Fruit fly (Drosophila melanogaster) whole organism, embryonic: Measurements from ENCODE around the gene SCCRO.
A peak's percentile ranks its signal among the peaks of the same experiment; 100 is the strongest.

Source experiments
- CG10147 ChIP-seq: fragments of 200-800 bp; sonication (Bioruptor generic); optimal IDR thresholded peaks from 2 replicates; lab custom pipeline; 2019; ENCODE audit warnings: missing biosample characterization, mild to moderate bottlenecking, missing genetic modification characterization, moderate library complexity
- CG11696 ChIP-seq: fragments of 200-800 bp; sonication (Bioruptor generic); IDR thresholded peaks from 2 replicates; pipeline ENCODE4 v1.3.6; 2022; ENCODE audit warnings: missing biosample characterization, missing genetic modification characterization
- CG12659 ChIP-seq: fragments of 200-800 bp; sonication (Bioruptor generic); optimal IDR thresholded peaks from 3 replicates; lab custom pipeline; 2017; ENCODE audit warnings: mild to moderate bottlenecking, missing biosample characterization, missing genetic modification reagents, missing genetic modification characterization
- CG15601 ChIP-seq: fragments of 200-800 bp; sonication (Bioruptor generic); optimal IDR thresholded peaks from 3 replicates; lab custom pipeline; 2019; ENCODE audit warnings: missing biosample characterization, mild to moderate bottlenecking, missing genetic modification characterization, moderate library complexity
- CG17568 ChIP-seq: fragments of 200-800 bp; sonication (Bioruptor generic); optimal IDR thresholded peaks from 2 replicates; lab custom pipeline; 2018; ENCODE audit warnings: missing biosample characterization, mild to moderate bottlenecking, missing genetic modification characterization, moderate library complexity
- CG2116 ChIP-seq: fragments of 200-800 bp; sonication (Bioruptor generic); optimal IDR thresholded peaks from 3 replicates; lab custom pipeline; 2018; ENCODE audit warnings: missing biosample characterization, mild to moderate bottlenecking, missing genetic modification characterization
- CG2712 ChIP-seq: fragments of 200-800 bp; optimal IDR thresholded peaks from 3 replicates; lab custom pipeline; 2019; ENCODE audit warnings: missing biosample characterization, mild to moderate bottlenecking, missing genetic modification characterization, moderate library complexity
- CG30020 ChIP-seq: fragments of 200-800 bp; optimal IDR thresholded peaks from 2 replicates; lab custom pipeline; 2019; ENCODE audit warnings: missing biosample characterization, mild to moderate bottlenecking, missing genetic modification characterization, moderate library complexity
- CG3838 ChIP-seq: fragments of 200-800 bp; sonication (Bioruptor generic); optimal IDR thresholded peaks from 3 replicates; lab custom pipeline; 2016; ENCODE audit warnings: missing biosample characterization, missing genetic modification characterization
- CG7963 ChIP-seq: fragments of 200-800 bp; sonication (Bioruptor generic); IDR thresholded peaks from 3 replicates; pipeline ENCODE4 v1.3.6; 2022; ENCODE audit warnings: missing biosample characterization, missing genetic modification characterization; ENCODE audit not compliant: partially characterized antibody
- CG8924 ChIP-seq: fragments of 200-800 bp; optimal IDR thresholded peaks from 3 replicates; lab custom pipeline; 2019; ENCODE audit warnings: missing biosample characterization, mild to moderate bottlenecking, missing genetic modification characterization, moderate library complexity
- Dll ChIP-seq: fragments of 200-800 bp; sonication (Bioruptor generic); IDR thresholded peaks from 4 replicates; pipeline ENCODE4 v1.3.6; 2022; ENCODE audit warnings: missing biosample characterization, missing genetic modification characterization; ENCODE audit not compliant: partially characterized antibody
- Dref ChIP-seq: fragments of 200-800 bp; sonication (Bioruptor generic); IDR thresholded peaks from 2 replicates; pipeline ENCODE4 v1.3.6; 2022; ENCODE audit warnings: missing biosample characterization, missing genetic modification characterization
- Ets97D ChIP-seq: fragments of 200-800 bp; sonication (Bioruptor generic); optimal IDR thresholded peaks from 3 replicates; lab custom pipeline; 2016; ENCODE audit warnings: missing biosample characterization, missing genetic modification characterization
- Fer1 ChIP-seq: fragments of 200-800 bp; sonication (Bioruptor generic); optimal IDR thresholded peaks from 2 replicates; lab custom pipeline; 2017; ENCODE audit warnings: missing biosample characterization, mild to moderate bottlenecking, missing genetic modification characterization
- HmgZ ChIP-seq: fragments of 200-800 bp; sonication (Bioruptor generic); optimal IDR thresholded peaks from 2 replicates; lab custom pipeline; 2018; ENCODE audit warnings: missing biosample characterization, mild to moderate bottlenecking, missing genetic modification characterization
- Lhr ChIP-seq: fragments of 200-800 bp; sonication (Bioruptor generic); optimal IDR thresholded peaks from 3 replicates; lab custom pipeline; 2017; ENCODE audit warnings: mild to moderate bottlenecking, missing biosample characterization, missing genetic modification reagents, missing genetic modification characterization
- MESR4 ChIP-seq: fragments of 200-800 bp; sonication (Bioruptor generic); optimal IDR thresholded peaks from 2 replicates; lab custom pipeline; 2018; ENCODE audit warnings: missing biosample characterization, mild to moderate bottlenecking, missing genetic modification characterization, moderate library complexity
- Mad ChIP-seq: fragments of 200-800 bp; sonication (Bioruptor generic); optimal IDR thresholded peaks from 2 replicates; lab custom pipeline; 2016; ENCODE audit warnings: missing biosample characterization, missing genetic modification characterization
- Neu2 ChIP-seq: fragments of 200-800 bp; sonication (Bioruptor generic); optimal IDR thresholded peaks from 3 replicates; lab custom pipeline; 2016; ENCODE audit warnings: missing biosample characterization, missing genetic modification characterization, borderline replicate concordance
- Nf-YC ChIP-seq: fragments of 200-800 bp; optimal IDR thresholded peaks from 3 replicates; lab custom pipeline; 2019; ENCODE audit warnings: missing biosample characterization, mild to moderate bottlenecking, missing genetic modification characterization, moderate library complexity
- NfI ChIP-seq: fragments of 200-800 bp; sonication (Bioruptor generic); optimal IDR thresholded peaks from 3 replicates; lab custom pipeline; 2018; ENCODE audit warnings: missing biosample characterization, mild to moderate bottlenecking, missing genetic modification characterization, moderate library complexity
- Opbp ChIP-seq: fragments of 200-800 bp; sonication (Bioruptor generic); IDR thresholded peaks from 3 replicates; pipeline ENCODE4 v1.3.6; 2022; ENCODE audit warnings: missing biosample characterization, missing genetic modification characterization; ENCODE audit not compliant: partially characterized antibody
- Scr ChIP-seq: fragments of 200-800 bp; sonication (Bioruptor generic); IDR thresholded peaks from 2 replicates; pipeline ENCODE4 v1.3.6; 2022; ENCODE audit warnings: missing biosample characterization, missing genetic modification characterization; ENCODE audit not compliant: partially characterized antibody
- Sox100B ChIP-seq: fragments of 200-800 bp; sonication (Bioruptor generic); optimal IDR thresholded peaks from 3 replicates; lab custom pipeline; 2018; ENCODE audit warnings: missing biosample characterization, mild to moderate bottlenecking, missing genetic modification characterization
- Sry-δ ChIP-seq: fragments of 200-800 bp; sonication (Bioruptor generic); optimal IDR thresholded peaks from 2 replicates; lab custom pipeline; 2016; ENCODE audit warnings: missing biosample characterization, missing genetic modification characterization
- bcd ChIP-seq: fragments of 200-800 bp; sonication (Bioruptor generic); optimal IDR thresholded peaks from 2 replicates; lab custom pipeline; 2017; ENCODE audit warnings: missing biosample characterization, mild to moderate bottlenecking, missing genetic modification characterization
- chinmo ChIP-seq: fragments of 200-800 bp; sonication (Bioruptor generic); IDR thresholded peaks from 4 replicates; pipeline ENCODE4 v1.3.6; 2022; ENCODE audit warnings: missing biosample characterization, missing genetic modification characterization; ENCODE audit not compliant: partially characterized antibody
- crp ChIP-seq, 2 experiments: fragments of 200-800 bp; sonication (Bioruptor generic); optimal IDR thresholded peaks; 2 replicates in 1 of 2; 3 replicates in 1 of 2; lab custom pipeline; 2017; ENCODE audit warnings: missing biosample characterization in 2 of 2, missing genetic modification characterization in 2 of 2, mild to moderate bottlenecking in 1 of 2, moderate library complexity in 1 of 2
- exex ChIP-seq: fragments of 200-800 bp; sonication (Bioruptor generic); optimal IDR thresholded peaks from 4 replicates; lab custom pipeline; 2018; ENCODE audit warnings: missing biosample characterization, mild to moderate bottlenecking, missing genetic modification characterization, moderate library complexity
- fd102C ChIP-seq: fragments of 200-800 bp; sonication (Bioruptor generic); optimal IDR thresholded peaks from 2 replicates; lab custom pipeline; 2018; ENCODE audit warnings: missing biosample characterization, mild to moderate bottlenecking, missing genetic modification characterization, moderate library complexity
- gfzf ChIP-seq: fragments of 200-800 bp; sonication (Bioruptor generic); optimal IDR thresholded peaks from 2 replicates; lab custom pipeline; 2016; ENCODE audit warnings: missing biosample characterization, mild to moderate bottlenecking, missing genetic modification characterization, moderate library complexity
- hbn ChIP-seq: fragments of 200-800 bp; sonication (Bioruptor generic); IDR thresholded peaks from 2 replicates; pipeline ENCODE4 v1.3.6; 2022; ENCODE audit warnings: missing biosample characterization, missing genetic modification characterization; ENCODE audit not compliant: partially characterized antibody
- hkb ChIP-seq, 2 experiments: fragments of 200-800 bp in 1 of 2; fragments of >200 bp in 1 of 2; sonication (Bioruptor generic) in 1 of 2; IDR thresholded peaks in 1 of 2; optimal IDR thresholded peaks in 1 of 2; 2 replicates each; pipeline versions ENCODE4 v1.3.6 to Lab custom; 2017 to 2022; ENCODE audit warnings: missing biosample characterization in 1 of 2, missing genetic modification characterization in 1 of 2
- lbe ChIP-seq: fragments of 200-800 bp; sonication (Bioruptor generic); optimal IDR thresholded peaks from 2 replicates; lab custom pipeline; 2016; ENCODE audit warnings: missing biosample characterization, mild to moderate bottlenecking, missing genetic modification characterization
- mld ChIP-seq: fragments of 200-800 bp; sonication (Bioruptor generic); IDR thresholded peaks from 3 replicates; pipeline ENCODE4 v1.3.6; 2022; ENCODE audit warnings: missing biosample characterization, missing genetic modification characterization; ENCODE audit not compliant: partially characterized antibody
- nerfin-2 ChIP-seq: fragments of 200-800 bp; sonication (Bioruptor generic); IDR thresholded peaks from 2 replicates; pipeline ENCODE4 v1.3.6; 2022; ENCODE audit warnings: missing biosample characterization, missing genetic modification characterization; ENCODE audit not compliant: partially characterized antibody
- nmo ChIP-seq: fragments of 200-800 bp; sonication (Bioruptor generic); optimal IDR thresholded peaks from 2 replicates; lab custom pipeline; 2018; ENCODE audit warnings: missing biosample characterization, mild to moderate bottlenecking, missing genetic modification characterization, moderate library complexity
- phol ChIP-seq: fragments of 200-800 bp; sonication (Bioruptor generic); optimal IDR thresholded peaks from 3 replicates; lab custom pipeline; 2018; ENCODE audit warnings: missing biosample characterization, mild to moderate bottlenecking, missing genetic modification characterization, moderate library complexity
- sens-2 ChIP-seq: fragments of 200-800 bp; sonication (Bioruptor generic); IDR thresholded peaks from 2 replicates; pipeline ENCODE4 v1.3.6; 2022; ENCODE audit warnings: missing biosample characterization, missing genetic modification characterization
- slbo ChIP-seq: fragments of 200-800 bp; sonication (Bioruptor generic); IDR thresholded peaks from 2 replicates; pipeline ENCODE4 v1.3.6; 2022; ENCODE audit warnings: missing biosample characterization, missing genetic modification characterization
- stwl ChIP-seq: fragments of 200-800 bp; sonication (Bioruptor generic); optimal IDR thresholded peaks from 3 replicates; lab custom pipeline; 2018; ENCODE audit warnings: missing biosample characterization, mild to moderate bottlenecking, missing genetic modification characterization, moderate library complexity
- tll ChIP-seq, 2 experiments: fragments of 200-800 bp in 1 of 2; fragments of >200 bp in 1 of 2; sonication (Bioruptor generic) in 1 of 2; optimal IDR thresholded peaks; 2 replicates each; lab custom pipeline; 2017 to 2019; ENCODE audit warnings: missing biosample characterization in 2 of 2, missing genetic modification characterization in 2 of 2, mild to moderate bottlenecking in 1 of 2, moderate library complexity in 1 of 2
- tna ChIP-seq: fragments of 200-800 bp; sonication (Bioruptor generic); IDR thresholded peaks from 2 replicates; pipeline ENCODE4 v1.3.6; 2022; ENCODE audit warnings: missing biosample characterization, missing genetic modification characterization; ENCODE audit not compliant: partially characterized antibody
- unc-4 ChIP-seq: fragments of 200-800 bp; sonication (Bioruptor generic); IDR thresholded peaks from 2 replicates; pipeline ENCODE4 v1.3.6; 2022; ENCODE audit warnings: missing biosample characterization, missing genetic modification characterization; ENCODE audit not compliant: partially characterized antibody
- vnd ChIP-seq: fragments of 200-800 bp; sonication (Bioruptor generic); IDR thresholded peaks from 3 replicates; pipeline ENCODE4 v1.3.6; 2022; ENCODE audit warnings: missing biosample characterization, missing genetic modification characterization; ENCODE audit not compliant: partially characterized antibody

SCCRO gene

dm6 chr3L:15523806-15524346 is 39.4 kb upstream of the SCCRO start, which contains the start of gene CG7945 (continued):
- TF ChIP-seq unc-4 (peak; percentile 69), fd102C (GFP tag; lab: Kevin White, UChicago) (no peak), tna (GFP tag; lab: Robert Waterston, UW) (peak; percentile 54; the same call in 1 of the 2 replicates), hbn (GFP tag; lab: Robert Waterston, UW) (peak; percentile 63), gfzf (GFP tag; lab: Kevin White, UChicago) (peak; percentile 84), CG12659 (peak; percentile 68), Mad (GFP tag; lab: Kevin White, UChicago) (no peak), CG17568 (peak; percentile 17), CG10147 (peak; percentile 19), slbo (GFP tag; lab: Robert Waterston, UW) (no peak), Nf-YC (tag; lab: Kevin White, UChicago) (peak; percentile 24), Neu2 (GFP tag; lab: Kevin White, UChicago) (no peak), hkb (optimal IDR thresholded peaks at IDR 0.05; lab: Kevin White, UChicago) (no peak), hkb (GFP tag; IDR thresholded peaks at IDR 0.05; lab: Robert Waterston, UW) (no peak), Dll (GFP tag; lab: Robert Waterston, UW) (peak; percentile 68; the same call in 3 of the 4 replicates), HmgZ (tag; lab: Kevin White, UChicago) (peak; percentile 69), Dref (peak; percentile 97), nmo (GFP tag; lab: Kevin White, UChicago) (peak; percentile 23), Ets97D (GFP tag; lab: Kevin White, UChicago) (peak; percentile 37), mld (GFP tag; lab: Robert Waterston, UW) (0 out of 3 replicates have a peak, but pooled peaks have one; percentile 28), crp (GFP tag; optimal IDR thresholded peaks at IDR 0.05; lab: Kevin White, UChicago) (peak in 1 of 2 experiments; percentile 25), Sox100B (no peak), CG2116 (GFP tag; lab: Kevin White, UChicago) (peak; percentile 85), phol (tag; lab: Kevin White, UChicago) (peak; percentile 10), vnd (GFP tag; lab: Robert Waterston, UW) (0 out of 3 replicates have a peak, but pooled peaks have one; percentile 36), Opbp (GFP tag; lab: Robert Waterston, UW) (peak; percentile 71; the same call in 2 of the 3 replicates), lbe (peak; percentile 56), CG15601 (tag; lab: Kevin White, UChicago) (peak; percentile 53), MESR4 (GFP tag; lab: Kevin White, UChicago) (peak; percentile 69), Sry-δ (peak; percentile 60), CG11696 (GFP tag; lab: Robert Waterston, UW) (no peak), NfI (GFP tag; lab: Kevin White, UChicago) (no peak), CG7963 (GFP tag; lab: Robert Waterston, UW) (peak; percentile 49; the same call in 2 of the 3 replicates), chinmo (GFP tag; lab: Robert Waterston, UW) (0 out of 4 replicates have a peak, but pooled peaks have one; percentile 54), CG8924 (tag; lab: Kevin White, UChicago) (peak; percentile 35), exex (peak; percentile 29), CG3838 (no peak), CG2712 (tag; lab: Kevin White, UChicago) (peak; percentile 29), bcd (no peak), stwl (tag; lab: Kevin White, UChicago) (peak; percentile 87), Lhr (peak; percentile 34), Scr (peak; percentile 61), CG30020 (tag; lab: Kevin White, UChicago) (peak; percentile 29), Fer1 (GFP tag; lab: Kevin White, UChicago) (peak; percentile 11), nerfin-2 (GFP tag; lab: Robert Waterston, UW) (peak; percentile 73; the same call in 1 of the 2 replicates), tll (GFP tag; optimal IDR thresholded peaks at IDR 0.05; lab: Kevin White, UChicago) (peak in 1 of 2 experiments; percentile 12), sens-2 (GFP tag; lab: Robert Waterston, UW) (no peak)
